Worm (Caenorhabditis elegans): ENCODE data around the gene hlh-26.

ce11 chrII:5537078-5537477, 3.5 kb upstream of the hlh-26 start:
- TF ChIP-seq tbx-11 (GFP tag; IDR thresholded peaks at IDR 0.05) (no peak), ama-1 (optimal IDR thresholded peaks at IDR 0.05) (no peak), aly-1 (tag; optimal IDR thresholded peaks at IDR 0.05) (no peak), sea-1 (GFP tag; conservative IDR thresholded peaks at IDR 0.05) (no peak)

Measured in whole organism, early embryonic.